Worm (Caenorhabditis elegans): ENCODE results near the gene mab-23.

DNA sequence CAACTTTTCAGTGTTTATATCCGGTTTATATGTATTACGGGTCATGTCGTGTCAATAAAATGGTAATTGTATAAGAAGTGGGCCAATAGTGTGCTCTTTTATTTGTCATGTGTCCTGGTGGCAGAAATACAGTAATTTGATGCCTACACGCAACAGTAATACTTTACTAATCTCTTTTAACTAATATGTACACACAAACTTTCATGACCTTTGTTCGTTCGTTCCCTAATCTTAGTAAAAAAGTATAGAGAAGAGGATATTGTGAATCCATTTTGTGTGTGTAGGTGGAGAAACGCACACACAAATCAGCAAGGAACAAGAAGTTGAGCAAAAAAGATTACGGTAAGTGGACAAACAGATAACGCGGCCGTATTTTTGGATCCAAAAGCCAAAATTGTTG is 38.0 kb downstream of the mab-23 start:
- TF ChIP-seq ets-7 (tag; optimal IDR thresholded peaks at IDR 0.05) (no peak), ama-1 (optimal IDR thresholded peaks at IDR 0.05) (no peak), scrt-1 (GFP tag; IDR thresholded peaks at IDR 0.05) (no peak), sea-1 (GFP tag; conservative IDR thresholded peaks at IDR 0.05) (no peak), aly-1 (tag; optimal IDR thresholded peaks at IDR 0.05) (no peak), B0310.2 (tag; optimal IDR thresholded peaks at IDR 0.05) (no peak), pes-1 (GFP tag; IDR thresholded peaks at IDR 0.05) (no peak), ceh-13 (GFP tag; optimal IDR thresholded peaks at IDR 0.05) (no peak), flt-1 (GFP tag; IDR thresholded peaks at IDR 0.05) (no peak), ceh-36 (tag; optimal IDR thresholded peaks at IDR 0.05) (no peak)
